Fruit fly (Drosophila melanogaster): ENCODE results near the gene Nna1.
A peak's percentile ranks its signal among the peaks of the same experiment; 100 is the strongest.

Nna1 gene

DNA sequence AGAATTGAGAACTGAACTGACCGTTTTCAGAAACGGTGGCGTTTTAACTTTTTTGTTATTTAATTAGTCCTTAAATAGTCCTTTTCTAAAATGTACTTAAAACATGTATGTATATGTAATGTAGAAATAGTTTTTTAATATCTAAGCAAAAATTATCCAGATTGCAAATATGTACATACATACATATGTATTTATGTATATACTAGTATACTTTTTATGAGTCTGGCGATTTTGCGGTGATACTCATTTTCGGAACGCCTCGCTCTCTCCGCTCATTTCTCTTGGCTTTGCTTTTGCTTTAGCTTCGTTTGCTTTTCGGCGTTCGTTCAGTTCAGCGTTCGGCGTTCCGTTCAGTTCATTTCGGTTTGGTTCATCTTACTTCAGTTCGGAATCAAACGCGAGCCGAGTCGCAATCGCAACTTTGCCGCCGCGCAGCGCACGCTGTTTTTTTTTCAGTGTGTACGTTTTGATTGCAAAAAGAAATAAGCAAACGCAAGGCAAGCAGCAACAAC, 70.3 kb downstream of the Nna1 start, which contains the start of gene rdgB (continued):
- no peak for TF ChIP-seq Doc3 (GFP tag; IDR thresholded peaks at IDR 0.05; ENCODE audit: partially characterized antibody)
- peak; percentile 83 for TF ChIP-seq Ssrp (tag; optimal IDR thresholded peaks at IDR 0.05)
- no peak for TF ChIP-seq ham (GFP tag; IDR thresholded peaks at IDR 0.05)
- peak; percentile 44 for TF ChIP-seq Hmx (GFP tag; optimal IDR thresholded peaks at IDR 0.05)
- peak; percentile 91 for TF ChIP-seq CoRest (tag; optimal IDR thresholded peaks at IDR 0.05)
- TF ChIP-seq CG17186 (GFP tag; optimal IDR thresholded peaks at IDR 0.05), result no peak
- TF ChIP-seq corto (GFP tag; optimal IDR thresholded peaks at IDR 0.05), result no peak
- 0 out of 2 replicates have a peak, but pooled peaks have one; percentile 42 for TF ChIP-seq NFAT (GFP tag; IDR thresholded peaks at IDR 0.05)
- TF ChIP-seq Oli (tag; optimal IDR thresholded peaks at IDR 0.05), result peak; percentile 85
- TF ChIP-seq gem (tag; optimal IDR thresholded peaks at IDR 0.05), result peak; percentile 89
- TF ChIP-seq lilli (GFP tag; optimal IDR thresholded peaks at IDR 0.05), result peak; percentile 67
- TF ChIP-seq Adf1 (GFP tag; IDR thresholded peaks at IDR 0.05), result peak; percentile 40; the same call in 1 of the 2 replicates
- TF ChIP-seq CG8765 (GFP tag; IDR thresholded peaks at IDR 0.05), result no peak
- TF ChIP-seq CG9797 (GFP tag; optimal IDR thresholded peaks at IDR 0.05), result no peak
- TF ChIP-seq crol (GFP tag; IDR thresholded peaks at IDR 0.05), result no peak
- peak; percentile 96 for TF ChIP-seq Deaf1 (tag; optimal IDR thresholded peaks at IDR 0.05)
- TF ChIP-seq wor (GFP tag; IDR thresholded peaks at IDR 0.05), result peak; percentile 67
- peak; percentile 70 for TF ChIP-seq CG3847 (GFP tag; IDR thresholded peaks at IDR 0.05)
- TF ChIP-seq HmgD (GFP tag; optimal IDR thresholded peaks at IDR 0.05), result no peak
- no peak for TF ChIP-seq Awh (GFP tag; IDR thresholded peaks at IDR 0.05)
- peak; percentile 91 for TF ChIP-seq dmrt99B (tag; optimal IDR thresholded peaks at IDR 0.05)
- TF ChIP-seq CG43689 (GFP tag; IDR thresholded peaks at IDR 0.05), result no peak
- no peak for TF ChIP-seq h (optimal IDR thresholded peaks at IDR 0.05)
- peak; percentile 74 for TF ChIP-seq Med (GFP tag)
- TF ChIP-seq ac (GFP tag; optimal IDR thresholded peaks at IDR 0.05), result no peak
- peak; percentile 81 for TF ChIP-seq CG9215 (GFP tag; IDR thresholded peaks at IDR 0.05)
- no peak for TF ChIP-seq bowl (GFP tag; IDR thresholded peaks at IDR 0.05)
- peak; percentile 55 for TF ChIP-seq salm (tag; optimal IDR thresholded peaks at IDR 0.05)
- TF ChIP-seq E2f2 (GFP tag; IDR thresholded peaks at IDR 0.05), result peak; percentile 44; the same call in 1 of the 2 replicates
- peak; percentile 84 for TF ChIP-seq Abd-B (GFP tag; optimal IDR thresholded peaks at IDR 0.05)
- TF ChIP-seq CG42726 (GFP tag; IDR thresholded peaks at IDR 0.05; ENCODE audit: partially characterized antibody), result no peak
- peak; percentile 38; the same call in 1 of the 3 replicates for TF ChIP-seq CG34422 (GFP tag; IDR thresholded peaks at IDR 0.05)
- TF ChIP-seq usp (GFP tag; optimal IDR thresholded peaks at IDR 0.05), result no peak
- TF ChIP-seq dysf (GFP tag; IDR thresholded peaks at IDR 0.05), result peak; percentile 83

DNA sequence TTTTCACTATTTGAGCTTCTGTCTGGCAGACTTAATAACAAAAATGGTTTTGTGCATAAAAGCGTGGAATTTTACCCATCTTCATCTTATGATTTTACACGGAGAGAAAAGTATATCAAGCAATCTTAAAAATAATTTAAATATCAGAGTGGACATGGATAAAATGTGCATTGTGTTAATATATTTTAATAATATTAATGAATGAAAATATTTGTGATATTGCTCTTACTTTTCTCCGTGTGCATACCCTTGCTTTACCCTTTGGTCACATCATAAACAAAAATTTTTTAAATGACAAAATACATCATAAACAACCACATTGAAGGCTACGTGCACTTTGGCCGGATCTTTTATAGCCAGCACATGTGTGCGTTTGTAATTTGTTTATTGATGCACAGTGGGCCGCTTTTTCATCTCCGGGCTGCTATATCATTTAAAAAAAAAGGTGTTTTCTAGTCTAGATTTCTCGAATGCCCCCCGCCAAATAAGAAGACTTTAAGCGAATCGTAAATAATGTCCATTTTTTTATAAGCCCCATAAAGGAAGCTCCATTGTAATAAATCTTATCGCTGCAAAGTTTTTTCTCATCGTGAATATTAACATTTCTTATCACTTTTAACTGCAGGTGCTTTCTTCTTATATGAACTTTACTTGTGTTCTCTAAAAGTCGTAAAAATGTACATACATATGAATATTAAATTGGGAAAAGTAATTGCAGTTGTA, 72.5 kb downstream of the Nna1 start:
- TF ChIP-seq amos (GFP tag; IDR thresholded peaks at IDR 0.05; ENCODE audit: partially characterized antibody), result no peak
- no peak for TF ChIP-seq TFAM (GFP tag; optimal IDR thresholded peaks at IDR 0.05)
- no peak for TF ChIP-seq Sry-δ (GFP tag; optimal IDR thresholded peaks at IDR 0.05)
- no peak for TF ChIP-seq pho (GFP tag; optimal IDR thresholded peaks at IDR 0.05)
- TF ChIP-seq CG4424 (GFP tag; optimal IDR thresholded peaks at IDR 0.05), result peak; percentile 65
- no peak for TF ChIP-seq p53 (GFP tag; optimal IDR thresholded peaks at IDR 0.05)
- no peak for TF ChIP-seq gsb (GFP tag; IDR thresholded peaks at IDR 0.05)
- TF ChIP-seq klu (GFP tag; IDR thresholded peaks at IDR 0.05), result no peak
- TF ChIP-seq ham (GFP tag; IDR thresholded peaks at IDR 0.05), result no peak
- TF ChIP-seq Asciz (GFP tag; optimal IDR thresholded peaks at IDR 0.05), result no peak
- TF ChIP-seq sens (GFP tag), result peak; percentile 81
- peak; percentile 13 for TF ChIP-seq trem (tag; optimal IDR thresholded peaks at IDR 0.05)
- no peak for TF ChIP-seq CG12769 (tag; optimal IDR thresholded peaks at IDR 0.05)
- no peak for TF ChIP-seq NC2β (GFP tag; optimal IDR thresholded peaks at IDR 0.05)
- TF ChIP-seq odd (GFP tag; optimal IDR thresholded peaks at IDR 0.05), result no peak
- TF ChIP-seq Oli (tag; optimal IDR thresholded peaks at IDR 0.05), result peak; percentile 38
- peak; percentile 50 for TF ChIP-seq fd96Cb (tag; optimal IDR thresholded peaks at IDR 0.05)
- TF ChIP-seq CrebB (tag; optimal IDR thresholded peaks at IDR 0.05), result no peak
- TF ChIP-seq btn (GFP tag; optimal IDR thresholded peaks at IDR 0.05), result no peak
- no peak for TF ChIP-seq slou (GFP tag; optimal IDR thresholded peaks at IDR 0.05)
